Worm (Caenorhabditis elegans) whole organism, L4/young adult: ENCODE data around the gene glb-31.

ENCODE experiments used
- W03F9.2 ChIP-seq: fragments of 150-350 bp; optimal IDR thresholded peaks from 2 replicates; lab custom pipeline; 2014; ENCODE audit warnings: missing biosample characterization, missing genetic modification characterization
- dao-5 ChIP-seq: sonication (generic microtip); optimal IDR thresholded peaks from 2 replicates; lab custom pipeline; 2016; ENCODE audit warnings: missing genotype, missing genetic modification characterization, moderate library complexity, missing compliant biosample characterization
- him-1 ChIP-seq: sonication (generic microtip); optimal IDR thresholded peaks from 2 replicates; lab custom pipeline; 2016; ENCODE audit warnings: missing genotype, missing genetic modification reagents, missing genetic modification characterization, missing compliant biosample characterization

Gene glb-31

ce11 chrII:1275439-1275838 is 26.0 kb downstream of the glb-31 start, which contains the start of gene Y57G7A.5:
Y57G7A.5 (minus strand) TSS chrII:1275539.
- TF ChIP-seq dao-5 = no peak
- TF ChIP-seq W03F9.2 = no peak

- TF ChIP-seq dao-5 (no peak), W03F9.2 (no peak), him-1 (tag; lab: Kevin White, UChicago) (no peak)
Observed at ce11 chrII:1271814-1272213, 29.6 kb downstream of the glb-31 start, which contains the start of gene srw-66. srw-66 (minus strand) TSS chrII:1271914.

ce11 chrII:1266790-1267189 is 34.7 kb downstream of the glb-31 start, which contains the start of gene oac-30:
oac-30 (minus strand) TSS chrII:1266890.
- TF ChIP-seq W03F9.2 = no peak
- TF ChIP-seq him-1 (tag; lab: Kevin White, UChicago) = no peak
- no peak for TF ChIP-seq dao-5

- TF ChIP-seq W03F9.2 (no peak), dao-5 (no peak), him-1 (tag; lab: Kevin White, UChicago) (no peak)
Observed at ce11 chrII:1258634-1259033, 42.8 kb downstream of the glb-31 start, which contains the start of gene clpr-2. clpr-2 (plus strand) TSS chrII:1258934.

ce11 chrII:1256742-1257141 is 44.7 kb downstream of the glb-31 start:
- TF ChIP-seq him-1 (tag; lab: Kevin White, UChicago) (no peak), W03F9.2 (no peak), dao-5 (no peak)

ce11 chrII:1255637-1256036 is 45.8 kb downstream of the glb-31 start, which contains the start of gene clec-119:
clec-119 (plus strand) TSS chrII:1255937.
- TF ChIP-seq W03F9.2 (no peak), dao-5 (no peak), him-1 (tag; lab: Kevin White, UChicago) (no peak)

ce11 chrII:1252259-1252658 is 49.2 kb downstream of the glb-31 start, which contains the start of gene lin-42:
lin-42 (minus strand) TSS chrII:1252359.
- TF ChIP-seq W03F9.2 = no peak
